Fruit fly (Drosophila melanogaster) whole organism, pupa: Measurements from ENCODE around the gene p130CAS.

Experiments
- CG10348 ChIP-seq: fragments of 200-800 bp; sonication (Bioruptor generic); IDR thresholded peaks from 2 replicates; pipeline ENCODE4 v1.3.6; 2022; ENCODE audit warnings: missing biosample characterization, missing genetic modification characterization
- CG12605 ChIP-seq: fragments of 200-800 bp; sonication (Bioruptor generic); IDR thresholded peaks from 2 replicates; pipeline ENCODE4 v1.3.6; 2022; ENCODE audit warnings: missing biosample characterization, missing genetic modification characterization
- CG13204 ChIP-seq: fragments of 200-800 bp; sonication (Bioruptor generic); optimal IDR thresholded peaks from 2 replicates; lab custom pipeline; 2018; ENCODE audit warnings: missing biosample characterization, mild to moderate bottlenecking, missing genetic modification characterization, moderate library complexity
- CG14655 ChIP-seq: fragments of 200-800 bp; sonication (Bioruptor generic); optimal IDR thresholded peaks from 3 replicates; lab custom pipeline; 2017; ENCODE audit warnings: mild to moderate bottlenecking, missing biosample characterization, missing genetic modification reagents, missing genetic modification characterization
- CG15710 ChIP-seq: fragments of 200-800 bp; sonication (Bioruptor generic); optimal IDR thresholded peaks from 2 replicates; lab custom pipeline; 2018; ENCODE audit warnings: missing biosample characterization, mild to moderate bottlenecking, missing genetic modification characterization, moderate library complexity
- CG17806 ChIP-seq: fragments of 200-800 bp; sonication (Bioruptor generic); optimal IDR thresholded peaks from 2 replicates; lab custom pipeline; 2018; ENCODE audit warnings: missing biosample characterization, mild to moderate bottlenecking, missing genetic modification characterization, moderate library complexity
- CG32121 ChIP-seq: fragments of 200-800 bp; sonication (Bioruptor generic); IDR thresholded peaks from 2 replicates; pipeline ENCODE4 v1.3.6; 2022; ENCODE audit warnings: missing biosample characterization, missing genetic modification characterization
- CG34367 ChIP-seq: fragments of 200-800 bp; sonication (Bioruptor generic); optimal IDR thresholded peaks from 2 replicates; lab custom pipeline; 2018; ENCODE audit warnings: missing biosample characterization, mild to moderate bottlenecking, missing genetic modification characterization
- CG4496 ChIP-seq: fragments of 200-800 bp; sonication (Bioruptor generic); IDR thresholded peaks from 3 replicates; pipeline ENCODE4 v1.3.6; 2022; ENCODE audit warnings: missing biosample characterization, missing genetic modification characterization
- CG8159 ChIP-seq: fragments of 200-800 bp; sonication (Bioruptor generic); optimal IDR thresholded peaks from 3 replicates; lab custom pipeline; 2018; ENCODE audit warnings: missing biosample characterization, mild to moderate bottlenecking, missing genetic modification characterization, moderate library complexity
- CG8301 ChIP-seq: fragments of 200-800 bp; sonication (Bioruptor generic); optimal IDR thresholded peaks from 2 replicates; lab custom pipeline; 2018; ENCODE audit warnings: missing biosample characterization, mild to moderate bottlenecking, missing genetic modification characterization
- CG9948 ChIP-seq: fragments of 200-800 bp; sonication (Bioruptor generic); optimal IDR thresholded peaks from 2 replicates; lab custom pipeline; 2018; ENCODE audit warnings: missing biosample characterization, mild to moderate bottlenecking, missing genetic modification characterization, moderate library complexity
- D1 ChIP-seq: fragments of 200-800 bp; sonication (Bioruptor generic); optimal IDR thresholded peaks from 2 replicates; lab custom pipeline; 2018; ENCODE audit warnings: missing biosample characterization, mild to moderate bottlenecking, missing genetic modification characterization, moderate library complexity
- EcR ChIP-seq: fragments of 200-800 bp; sonication (Bioruptor generic); optimal IDR thresholded peaks from 3 replicates; lab custom pipeline; 2019; ENCODE audit warnings: missing biosample characterization, missing genetic modification characterization, mild to moderate bottlenecking, moderate library complexity, missing genetic modification reagents
- Ets98B ChIP-seq: fragments of 200-800 bp; sonication (Bioruptor generic); IDR thresholded peaks from 2 replicates; pipeline ENCODE4 v1.3.6; 2022; ENCODE audit warnings: missing biosample characterization, missing genetic modification characterization
- Pif1A ChIP-seq: fragments of 200-800 bp; sonication (Bioruptor generic); optimal IDR thresholded peaks from 3 replicates; lab custom pipeline; 2016; ENCODE audit warnings: missing biosample characterization, missing genetic modification characterization
- Pif1B ChIP-seq: fragments of 200-800 bp; sonication (Bioruptor generic); optimal IDR thresholded peaks from 3 replicates; lab custom pipeline; 2016; ENCODE audit warnings: missing biosample characterization, missing genetic modification characterization
- Snoo ChIP-seq: fragments of 200-800 bp; sonication (Bioruptor generic); optimal IDR thresholded peaks from 3 replicates; lab custom pipeline; 2017; ENCODE audit warnings: missing biosample characterization, mild to moderate bottlenecking, missing genetic modification characterization, inconsistent platforms
- fd96Ca ChIP-seq: fragments of 200-800 bp; sonication (Bioruptor generic); IDR thresholded peaks from 3 replicates; pipeline ENCODE4 v1.3.6; 2022; ENCODE audit warnings: missing biosample characterization, missing genetic modification characterization
- gl ChIP-seq: fragments of 200-800 bp; sonication (Bioruptor generic); optimal IDR thresholded peaks from 2 replicates; lab custom pipeline; 2018; ENCODE audit warnings: missing biosample characterization, mild to moderate bottlenecking, missing genetic modification characterization
- rn ChIP-seq: fragments of 200-800 bp; sonication (Bioruptor generic); IDR thresholded peaks from 2 replicates; pipeline ENCODE4 v1.3.6; 2022; ENCODE audit warnings: missing biosample characterization, missing genetic modification characterization

p130CAS gene

DNA sequence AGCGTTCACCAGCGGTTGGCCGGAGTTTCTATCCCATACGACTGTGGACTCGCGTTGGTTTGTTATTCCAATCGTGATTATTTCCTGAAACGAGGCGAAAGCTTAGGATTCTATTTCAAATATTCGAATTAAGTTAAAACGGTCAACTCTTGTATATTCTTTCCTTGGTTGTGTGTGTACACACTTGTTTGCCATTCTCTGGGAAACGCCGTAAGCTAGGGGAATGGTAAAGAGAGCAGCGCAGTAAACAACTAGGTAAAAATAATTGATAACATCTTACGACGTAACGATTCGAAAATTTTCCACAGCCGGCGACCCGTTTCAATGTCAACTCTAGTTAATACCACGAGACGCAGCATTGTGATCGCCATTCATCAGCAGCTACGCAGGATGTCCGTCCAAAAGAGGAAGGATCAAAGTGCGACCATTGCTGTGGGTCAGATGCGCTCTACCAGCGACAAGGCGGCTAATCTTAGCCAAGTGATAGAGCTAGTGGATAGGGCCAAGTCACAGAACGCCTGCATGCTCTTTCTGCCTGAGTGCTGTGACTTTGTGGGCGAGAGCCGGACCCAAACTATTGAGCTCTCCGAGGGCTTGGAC, 51.0 kb downstream of the p130CAS start, which contains the start of gene NitFhit:
Gene NitFhit (plus strand): TSS at position 195 of the 600 bp plus-strand sequence.
- TF ChIP-seq EcR (GFP tag; lab: Kevin White, UChicago) (no peak), rn (GFP tag; lab: Robert Waterston, UW) (no peak), gl (tag; lab: Kevin White, UChicago) (peak; percentile 29)

dm6 chr3L:205723-206284, 53.1 kb downstream of the p130CAS start, which contains the start of the genes Gk1 and CG13876:
Gene Gk1 (minus strand): TSS chr3L:205844.
Gene CG13876 (plus strand): TSS chr3L:206134.
- TF ChIP-seq fd96Ca (GFP tag; lab: Robert Waterston, UW) (peak; percentile 90), D1 (no peak), EcR (GFP tag; lab: Kevin White, UChicago) (peak; percentile 59), CG12605 (peak; percentile 97), CG14655 (GFP tag; lab: Kevin White, UChicago) (no peak), CG34367 (tag; lab: Kevin White, UChicago) (peak; percentile 96), gl (tag; lab: Kevin White, UChicago) (peak; percentile 92), CG13204 (GFP tag; lab: Kevin White, UChicago) (no peak), Snoo (tag; lab: Kevin White, UChicago) (peak; percentile 94), CG32121 (GFP tag; lab: Robert Waterston, UW) (peak; percentile 97), CG15710 (peak; percentile 98), Pif1A (no peak), Ets98B (GFP tag; lab: Robert Waterston, UW) (peak; percentile 97), CG17806 (tag; lab: Kevin White, UChicago) (peak; percentile 96), CG8301 (tag; lab: Kevin White, UChicago) (peak; percentile 96), Pif1B (GFP tag; lab: Kevin White, UChicago) (no peak), CG8159 (peak; percentile 98), rn (GFP tag; lab: Robert Waterston, UW) (peak; percentile 88), CG4496 (GFP tag; lab: Robert Waterston, UW) (peak; percentile 96), CG10348 (GFP tag; lab: Robert Waterston, UW) (peak; percentile 64; the same call in 1 of the 2 replicates), CG9948 (tag; lab: Kevin White, UChicago) (peak; percentile 94)

dm6 chr3L:211200-211599, 58.5 kb downstream of the p130CAS start, which contains the start of gene Prp4k:
Gene Prp4k (minus strand): TSS chr3L:211457.
- no peak for TF ChIP-seq fd96Ca (GFP tag; lab: Robert Waterston, UW)
- TF ChIP-seq Pif1B (GFP tag; lab: Kevin White, UChicago) = no peak
- TF ChIP-seq CG8159 = no peak
- TF ChIP-seq CG4496 (GFP tag; lab: Robert Waterston, UW) = 0 out of 3 replicates have a peak, but pooled peaks have one; percentile 36
- no peak for TF ChIP-seq CG14655 (GFP tag; lab: Kevin White, UChicago)
- no peak for TF ChIP-seq CG15710
- TF ChIP-seq CG10348 (GFP tag; lab: Robert Waterston, UW) = no peak
- TF ChIP-seq EcR (GFP tag; lab: Kevin White, UChicago) = peak; percentile 48
- TF ChIP-seq Ets98B (GFP tag; lab: Robert Waterston, UW) = no peak

dm6 chr3L:212520-212919, 59.8 kb downstream of the p130CAS start, which contains the start of the genes thoc7 and Dis3l2:
Gene thoc7 (minus strand): TSS chr3L:212687.
Gene Dis3l2 (plus strand): TSS chr3L:212709.
- TF ChIP-seq CG8159 = no peak
- TF ChIP-seq Pif1B (GFP tag; lab: Kevin White, UChicago) = no peak
- no peak for TF ChIP-seq CG4496 (GFP tag; lab: Robert Waterston, UW)

dm6 chr3L:216325-216724, 63.6 kb downstream of the p130CAS start, which contains the start of gene Kaz1-ORFB:
Gene Kaz1-ORFB (plus strand): TSS chr3L:216625.
- TF ChIP-seq gl (tag; lab: Kevin White, UChicago) = no peak
- TF ChIP-seq EcR (GFP tag; lab: Kevin White, UChicago) = no peak
- no peak for TF ChIP-seq CG9948 (tag; lab: Kevin White, UChicago)
- TF ChIP-seq Ets98B (GFP tag; lab: Robert Waterston, UW) = no peak

DNA sequence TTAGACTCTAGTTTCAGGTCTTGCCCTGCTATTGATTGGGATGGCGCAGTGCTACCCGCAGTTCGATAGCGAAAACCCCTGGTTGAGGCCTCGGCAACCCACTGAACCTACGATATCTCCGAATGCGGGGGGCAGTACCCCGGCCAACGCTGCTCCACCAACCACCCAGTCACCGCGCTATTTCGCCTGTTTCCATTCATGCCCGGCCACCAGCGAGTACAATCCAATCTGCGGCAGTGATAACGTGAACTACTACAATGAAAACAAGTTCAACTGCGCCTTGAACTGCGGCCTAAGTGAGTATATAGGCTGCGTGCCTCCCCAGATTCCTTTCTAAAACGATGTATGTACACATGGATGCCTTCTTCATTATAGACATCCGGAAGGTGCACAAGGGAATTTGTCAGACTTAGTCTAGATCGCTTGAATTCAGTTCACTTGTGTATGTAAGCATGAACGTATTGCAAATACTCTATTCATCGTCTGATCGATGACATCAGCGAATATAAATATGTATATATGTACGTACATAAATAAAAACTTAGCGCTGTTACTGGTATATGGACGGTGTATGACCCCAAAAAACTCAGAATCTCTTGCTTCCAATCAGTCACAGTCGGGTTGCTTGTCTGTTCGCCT, 64.9 kb downstream of the p130CAS start, which contains the start of gene CG13877:
Gene CG13877 (plus strand): TSS at position 589 of the 639 bp plus-strand sequence.
- peak; percentile 50 for TF ChIP-seq EcR (GFP tag; lab: Kevin White, UChicago)
- no peak for TF ChIP-seq CG34367 (tag; lab: Kevin White, UChicago)
